Fruit fly (Drosophila melanogaster) whole organism, embryonic: ENCODE measurements around the gene CG3635.

Experiments
- B-H1 ChIP-seq: fragments of 200-800 bp; sonication (Bioruptor generic); IDR thresholded peaks from 3 replicates; pipeline ENCODE4 v1.3.6; 2022; ENCODE audit warnings: missing biosample characterization, missing genetic modification characterization
- BtbVII ChIP-seq: fragments of 200-800 bp; sonication (Bioruptor generic); optimal IDR thresholded peaks from 3 replicates; lab custom pipeline; 2017; ENCODE audit warnings: missing biosample characterization, mild to moderate bottlenecking, missing genetic modification characterization
- CG10209 ChIP-seq: fragments of 200-800 bp; sonication (Bioruptor generic); optimal IDR thresholded peaks from 3 replicates; lab custom pipeline; 2017; ENCODE audit warnings: missing biosample characterization, mild to moderate bottlenecking, missing genetic modification characterization, missing genetic modification reagents
- CG15011 ChIP-seq: fragments of 200-800 bp; sonication (Bioruptor generic); optimal IDR thresholded peaks from 3 replicates; lab custom pipeline; 2018; ENCODE audit warnings: missing biosample characterization, mild to moderate bottlenecking, missing genetic modification characterization
- CG15514 ChIP-seq: fragments of 200-800 bp; sonication (Bioruptor generic); optimal IDR thresholded peaks from 3 replicates; lab custom pipeline; 2017; ENCODE audit warnings: missing biosample characterization, missing genetic modification characterization, mild to moderate bottlenecking, moderate library complexity, missing genetic modification reagents
- CG1647 ChIP-seq: fragments of 200-800 bp; sonication (Bioruptor generic); optimal IDR thresholded peaks from 3 replicates; lab custom pipeline; 2016; ENCODE audit warnings: missing biosample characterization, missing genetic modification characterization
- CG17829 ChIP-seq: fragments of 200-800 bp; optimal IDR thresholded peaks from 2 replicates; lab custom pipeline; 2019; ENCODE audit warnings: missing biosample characterization, mild to moderate bottlenecking, missing genetic modification characterization, moderate library complexity
- CG18262 ChIP-seq: fragments of 200-800 bp; optimal IDR thresholded peaks from 3 replicates; lab custom pipeline; 2019; ENCODE audit warnings: missing biosample characterization, mild to moderate bottlenecking, missing genetic modification characterization, moderate library complexity
- CG2712 ChIP-seq: fragments of 200-800 bp; optimal IDR thresholded peaks from 3 replicates; lab custom pipeline; 2019; ENCODE audit warnings: missing biosample characterization, mild to moderate bottlenecking, missing genetic modification characterization, moderate library complexity
- CG30020 ChIP-seq: fragments of 200-800 bp; optimal IDR thresholded peaks from 2 replicates; lab custom pipeline; 2019; ENCODE audit warnings: missing biosample characterization, mild to moderate bottlenecking, missing genetic modification characterization, moderate library complexity
- CG33213 ChIP-seq: fragments of 200-800 bp; sonication (Bioruptor generic); optimal IDR thresholded peaks from 3 replicates; lab custom pipeline; 2016; ENCODE audit warnings: missing biosample characterization, missing genetic modification characterization
- CG42726 ChIP-seq: fragments of 200-800 bp; sonication (Bioruptor generic); IDR thresholded peaks from 2 replicates; pipeline ENCODE4 v1.3.6; 2022; ENCODE audit warnings: missing biosample characterization, missing genetic modification characterization; ENCODE audit not compliant: partially characterized antibody
- CG4328 ChIP-seq: fragments of 200-800 bp; sonication (Bioruptor generic); optimal IDR thresholded peaks from 3 replicates; lab custom pipeline; 2017; ENCODE audit warnings: missing biosample characterization, missing genetic modification reagents, missing genetic modification characterization
- CG4424 ChIP-seq: fragments of 200-800 bp; sonication (Bioruptor generic); optimal IDR thresholded peaks from 3 replicates; lab custom pipeline; 2016; ENCODE audit warnings: missing biosample characterization, missing genetic modification characterization
- CG4730 ChIP-seq: fragments of 200-800 bp; sonication (Bioruptor generic); IDR thresholded peaks from 2 replicates; pipeline ENCODE4 v1.3.6; 2022; ENCODE audit warnings: missing biosample characterization, missing genetic modification characterization
- CG5953 ChIP-seq: fragments of 200-800 bp; sonication (Bioruptor generic); IDR thresholded peaks from 2 replicates; pipeline ENCODE4 v1.3.6; 2022; ENCODE audit warnings: missing biosample characterization, missing genetic modification characterization
- CG6765 ChIP-seq: fragments of 200-800 bp; sonication (Bioruptor generic); optimal IDR thresholded peaks from 3 replicates; lab custom pipeline; 2017; ENCODE audit warnings: missing biosample characterization, mild to moderate bottlenecking, missing genetic modification characterization
- CG7987 ChIP-seq: fragments of 200-800 bp; sonication (Bioruptor generic); optimal IDR thresholded peaks from 2 replicates; lab custom pipeline; 2018; ENCODE audit warnings: missing biosample characterization, mild to moderate bottlenecking, missing genetic modification characterization, moderate library complexity
- CG8281 ChIP-seq: fragments of 200-800 bp; sonication (Bioruptor generic); optimal IDR thresholded peaks from 2 replicates; lab custom pipeline; 2018; ENCODE audit warnings: missing biosample characterization, mild to moderate bottlenecking, missing genetic modification characterization, moderate library complexity
- Deaf1 ChIP-seq: fragments of 200-800 bp; optimal IDR thresholded peaks from 3 replicates; lab custom pipeline; 2019; ENCODE audit warnings: missing biosample characterization, mild to moderate bottlenecking, missing genetic modification characterization, moderate library complexity
- Dip2 ChIP-seq: fragments of 200-800 bp; sonication (Bioruptor generic); IDR thresholded peaks from 2 replicates; pipeline ENCODE4 v1.3.6; 2022; ENCODE audit warnings: missing biosample characterization, missing genetic modification characterization
- Doc3 ChIP-seq: fragments of 200-800 bp; sonication (Bioruptor generic); IDR thresholded peaks from 3 replicates; pipeline ENCODE4 v1.3.6; 2022; ENCODE audit warnings: missing biosample characterization, missing genetic modification characterization; ENCODE audit not compliant: partially characterized antibody
- HHEX ChIP-seq: fragments of 200-800 bp; sonication (Bioruptor generic); optimal IDR thresholded peaks from 3 replicates; lab custom pipeline; 2017; ENCODE audit warnings: missing biosample characterization, mild to moderate bottlenecking, missing genetic modification characterization, missing genetic modification reagents
- HmgZ ChIP-seq: fragments of 200-800 bp; sonication (Bioruptor generic); optimal IDR thresholded peaks from 2 replicates; lab custom pipeline; 2018; ENCODE audit warnings: missing biosample characterization, mild to moderate bottlenecking, missing genetic modification characterization
- Pdp1 ChIP-seq, 2 experiments: fragments of 200-800 bp; sonication (Bioruptor generic); optimal IDR thresholded peaks; 3 replicates each; lab custom pipeline; 2016; ENCODE audit warnings: missing biosample characterization in 2 of 2, missing genetic modification characterization in 2 of 2, mild to moderate bottlenecking in 1 of 2, moderate library complexity in 1 of 2
- Sox100B ChIP-seq: fragments of 200-800 bp; sonication (Bioruptor generic); optimal IDR thresholded peaks from 3 replicates; lab custom pipeline; 2018; ENCODE audit warnings: missing biosample characterization, mild to moderate bottlenecking, missing genetic modification characterization
- ac ChIP-seq: fragments of 200-800 bp; sonication (Bioruptor generic); optimal IDR thresholded peaks from 3 replicates; lab custom pipeline; 2017; ENCODE audit warnings: missing biosample characterization, mild to moderate bottlenecking, missing genetic modification characterization
- ara ChIP-seq: fragments of 200-800 bp; sonication (Bioruptor generic); IDR thresholded peaks from 2 replicates; pipeline ENCODE4 v1.3.6; 2022; ENCODE audit warnings: missing biosample characterization, missing genetic modification characterization
- bigmax ChIP-seq: fragments of 200-800 bp; sonication (Bioruptor generic); optimal IDR thresholded peaks from 2 replicates; lab custom pipeline; 2018; ENCODE audit warnings: missing biosample characterization, mild to moderate bottlenecking, missing genetic modification characterization
- bsh ChIP-seq, 2 experiments: fragments of 200-800 bp; sonication (Bioruptor generic); optimal IDR thresholded peaks; 2 replicates each; lab custom pipeline; 2017 to 2018; ENCODE audit warnings: mild to moderate bottlenecking in 2 of 2, missing biosample characterization in 2 of 2, missing genetic modification characterization in 2 of 2, moderate library complexity in 1 of 2
- cg ChIP-seq: fragments of 200-800 bp; sonication (Bioruptor generic); optimal IDR thresholded peaks from 3 replicates; lab custom pipeline; 2019; ENCODE audit warnings: missing biosample characterization, mild to moderate bottlenecking, missing genetic modification characterization, moderate library complexity
- chinmo ChIP-seq: fragments of 200-800 bp; sonication (Bioruptor generic); IDR thresholded peaks from 4 replicates; pipeline ENCODE4 v1.3.6; 2022; ENCODE audit warnings: missing biosample characterization, missing genetic modification characterization; ENCODE audit not compliant: partially characterized antibody
- dm ChIP-seq: fragments of 200-800 bp; sonication (Bioruptor generic); optimal IDR thresholded peaks from 3 replicates; lab custom pipeline; 2016; ENCODE audit warnings: missing biosample characterization, missing genetic modification characterization
- emc ChIP-seq: fragments of 200-800 bp; sonication (Bioruptor generic); optimal IDR thresholded peaks from 2 replicates; lab custom pipeline; 2016; ENCODE audit warnings: missing biosample characterization, missing genetic modification characterization
- exex ChIP-seq: fragments of 200-800 bp; sonication (Bioruptor generic); optimal IDR thresholded peaks from 4 replicates; lab custom pipeline; 2018; ENCODE audit warnings: missing biosample characterization, mild to moderate bottlenecking, missing genetic modification characterization, moderate library complexity
- fu2 ChIP-seq: fragments of 200-800 bp; sonication (Bioruptor generic); optimal IDR thresholded peaks from 2 replicates; lab custom pipeline; 2016; ENCODE audit warnings: missing biosample characterization, missing genetic modification characterization
- grn ChIP-seq: fragments of 200-800 bp; sonication (Bioruptor generic); optimal IDR thresholded peaks from 3 replicates; lab custom pipeline; 2017; ENCODE audit warnings: missing biosample characterization, missing genetic modification characterization
- lab ChIP-seq: fragments of 200-800 bp; sonication (Bioruptor generic); optimal IDR thresholded peaks from 3 replicates; lab custom pipeline; 2017; ENCODE audit warnings: missing biosample characterization, missing genetic modification characterization, mild to moderate bottlenecking, moderate library complexity, missing genetic modification reagents
- mirr ChIP-seq: fragments of 200-800 bp; sonication (Bioruptor generic); optimal IDR thresholded peaks from 3 replicates; lab custom pipeline; 2018; ENCODE audit warnings: missing biosample characterization, mild to moderate bottlenecking, missing genetic modification characterization
- nau ChIP-seq: fragments of 200-800 bp; sonication (Bioruptor generic); optimal IDR thresholded peaks from 3 replicates; lab custom pipeline; 2017; ENCODE audit warnings: missing biosample characterization, mild to moderate bottlenecking, missing genetic modification characterization, missing genetic modification reagents
- p53 ChIP-seq: fragments of 200-800 bp; sonication (Bioruptor generic); optimal IDR thresholded peaks from 2 replicates; lab custom pipeline; 2016; ENCODE audit warnings: missing biosample characterization, missing genetic modification characterization
- pan ChIP-seq, 4 experiments: fragments of >200 bp in 3 of 4; fragments of 200-800 bp in 1 of 4; sonication (Bioruptor generic) in 1 of 4; optimal IDR thresholded peaks in 3 of 4; IDR thresholded peaks in 1 of 4; 2 replicates each; pipeline versions ENCODE4 v1.3.6 to Lab custom; 2017 to 2022; ENCODE audit warnings: missing biosample characterization in 2 of 4, missing genetic modification characterization in 2 of 4, mixed read lengths in 1 of 4
- prd ChIP-seq, 3 experiments: fragments of >200 bp in 2 of 3; fragments of 200-800 bp in 1 of 3; sonication (Bioruptor generic) in 1 of 3; optimal IDR thresholded peaks in 2 of 3; IDR thresholded peaks in 1 of 3; 2 replicates in 2 of 3; 3 replicates in 1 of 3; pipeline versions ENCODE4 v1.3.6 to Lab custom; 2017 to 2022; ENCODE audit warnings: missing biosample characterization in 1 of 3, missing genetic modification characterization in 1 of 3
- pros ChIP-seq: fragments of 200-800 bp; sonication (Bioruptor generic); optimal IDR thresholded peaks from 3 replicates; lab custom pipeline; 2019; ENCODE audit warnings: missing biosample characterization, mild to moderate bottlenecking, missing genetic modification characterization, moderate library complexity
- rib ChIP-seq: fragments of 200-800 bp; sonication (Bioruptor generic); IDR thresholded peaks from 2 replicates; pipeline ENCODE4 v1.3.6; 2022; ENCODE audit warnings: missing biosample characterization, missing genetic modification characterization
- stc ChIP-seq: fragments of 200-800 bp; sonication (Bioruptor generic); IDR thresholded peaks from 2 replicates; pipeline ENCODE4 v1.3.6; 2022; ENCODE audit warnings: missing biosample characterization, missing genetic modification characterization
- toy ChIP-seq: fragments of 200-800 bp; sonication (Bioruptor generic); IDR thresholded peaks from 2 replicates; pipeline ENCODE4 v1.3.6; 2022; ENCODE audit warnings: missing biosample characterization, missing genetic modification characterization
- wek ChIP-seq: fragments of 200-800 bp; sonication (Bioruptor generic); optimal IDR thresholded peaks from 3 replicates; lab custom pipeline; 2018; ENCODE audit warnings: missing biosample characterization, mild to moderate bottlenecking, missing genetic modification characterization, moderate library complexity

CG3635 gene

dm6 chr2L:22144127-22144526 lies 31.1 kb upstream of the CG3635 start (continued):
- TF ChIP-seq CG2712 (tag; lab: Kevin White, UChicago) (peak; percentile 17), nau (GFP tag; lab: Kevin White, UChicago) (peak; percentile 54), p53 (no peak), CG15011 (GFP tag; lab: Kevin White, UChicago) (peak; percentile 18), CG1647 (GFP tag; lab: Kevin White, UChicago) (no peak), CG4424 (GFP tag; lab: Kevin White, UChicago) (no peak), Sox100B (peak; percentile 32), CG42726 (GFP tag; lab: Robert Waterston, UW) (no peak), CG4328 (peak; percentile 90), cg (GFP tag; lab: Kevin White, UChicago) (peak; percentile 56), lab (peak; percentile 80), prd (optimal IDR thresholded peaks at IDR 0.05; lab: Kevin White, UChicago) (no peak), prd (GFP tag; IDR thresholded peaks at IDR 0.05; lab: Robert Waterston, UW) (peak; percentile 20; the same call in 1 of the 3 replicates), HmgZ (tag; lab: Kevin White, UChicago) (no peak), bsh (GFP tag; optimal IDR thresholded peaks at IDR 0.05; lab: Kevin White, UChicago) (no peak), bigmax (GFP tag; lab: Kevin White, UChicago) (peak; percentile 15), CG15514 (GFP tag; lab: Kevin White, UChicago) (peak; percentile 52), Deaf1 (peak; percentile 9), CG4730 (GFP tag; lab: Robert Waterston, UW) (no peak), stc (GFP tag; lab: Robert Waterston, UW) (peak; percentile 33; the same call in 1 of the 2 replicates), CG5953 (peak; percentile 30; the same call in 1 of the 2 replicates), HHEX (peak; percentile 75), CG18262 (tag; lab: Kevin White, UChicago) (peak; percentile 41), CG17829 (tag; lab: Kevin White, UChicago) (peak; percentile 38), CG33213 (GFP tag; lab: Kevin White, UChicago) (no peak), CG10209 (no peak), ara (GFP tag; lab: Robert Waterston, UW) (peak; percentile 70; the same call in 1 of the 2 replicates), exex (tag; lab: Kevin White, UChicago) (peak; percentile 48), BtbVII (GFP tag; lab: Kevin White, UChicago) (peak; percentile 45), fu2 (GFP tag; lab: Kevin White, UChicago) (no peak), CG8281 (tag; lab: Kevin White, UChicago) (peak; percentile 39), dm (GFP tag; lab: Kevin White, UChicago) (no peak), CG7987 (GFP tag; lab: Kevin White, UChicago) (peak; percentile 80), Pdp1 (GFP tag; optimal IDR thresholded peaks at IDR 0.05; lab: Kevin White, UChicago) (peak in 1 of 2 experiments; percentile 35), chinmo (0 out of 4 replicates have a peak, but pooled peaks have one; percentile 32), pros (peak; percentile 25), B-H1 (GFP tag; lab: Robert Waterston, UW) (peak; percentile 16; the same call in 1 of the 3 replicates), emc (GFP tag; lab: Kevin White, UChicago) (no peak), toy (GFP tag; lab: Robert Waterston, UW) (peak; percentile 53; the same call in 1 of the 2 replicates), mirr (GFP tag; lab: Kevin White, UChicago) (peak; percentile 94), pan (optimal IDR thresholded peaks at IDR 0.05; lab: Kevin White, UChicago) (no peak), pan (GFP tag; optimal IDR thresholded peaks at IDR 0.05 in 1 of 2, IDR thresholded peaks at IDR 0.05 in 1 of 2) (peak in 1 of 2 experiments; percentile 28), CG6765 (GFP tag; lab: Kevin White, UChicago) (peak; percentile 74), wek (GFP tag; lab: Kevin White, UChicago) (peak; percentile 47), grn (no peak), CG30020 (tag; lab: Kevin White, UChicago) (peak; percentile 28), rib (GFP tag; lab: Robert Waterston, UW) (no peak), Doc3 (no peak), Dip2 (GFP tag; lab: Robert Waterston, UW) (no peak), ac (no peak)
